Fruit fly (Drosophila melanogaster): ENCODE data around the gene CG13005.

- TF ChIP-seq CTCF (optimal IDR thresholded peaks at IDR 0.05): no peak
- no peak for TF ChIP-seq CG8478 (optimal IDR thresholded peaks at IDR 0.05)
These were observed 7.8 kb downstream of the CG13005 start, which contains the start of gene CG4829 for dm6 chrX:16811213-16811749.
